Worm (Caenorhabditis elegans): ENCODE measurements around the gene F58F6.6.

DNA sequence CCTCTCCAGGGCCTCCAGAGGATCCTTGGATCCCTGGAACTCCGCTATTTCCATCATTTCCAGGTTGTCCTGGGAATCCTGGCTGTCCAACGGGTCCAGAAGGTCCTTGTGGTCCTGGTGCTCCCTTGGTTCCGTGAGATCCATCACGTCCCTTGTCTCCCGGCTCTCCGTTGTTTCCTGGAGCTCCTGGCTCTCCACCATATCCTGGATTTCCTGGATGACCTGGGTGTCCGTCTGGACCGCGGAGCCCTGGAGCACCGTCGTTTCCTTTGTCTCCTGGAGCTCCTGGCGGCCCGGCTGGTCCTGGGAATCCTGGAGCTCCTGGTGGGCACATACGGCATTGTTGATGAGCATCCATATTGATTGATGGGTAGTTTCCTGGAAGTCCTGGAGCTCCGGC lies 12.9 kb downstream of the F58F6.6 start:
- TF ChIP-seq ref-1 (GFP tag; conservative IDR thresholded peaks at IDR 0.05) (no peak), flt-1 (GFP tag; IDR thresholded peaks at IDR 0.05) (no peak), klf-2 (GFP tag; conservative IDR thresholded peaks at IDR 0.05) (no peak), T22C8.4 (GFP tag; IDR thresholded peaks at IDR 0.05) (no peak), tab-1 (GFP tag; IDR thresholded peaks at IDR 0.05) (no peak), cog-1 (tag; optimal IDR thresholded peaks at IDR 0.05) (no peak), ztf-29 (GFP tag; IDR thresholded peaks at IDR 0.05) (no peak), ztf-23 (GFP tag; IDR thresholded peaks at IDR 0.05) (no peak)

Data from whole organism, midembryonic.